Worm (Caenorhabditis elegans): Measurements from ENCODE around the gene Y51H7BR.8.

DNA sequence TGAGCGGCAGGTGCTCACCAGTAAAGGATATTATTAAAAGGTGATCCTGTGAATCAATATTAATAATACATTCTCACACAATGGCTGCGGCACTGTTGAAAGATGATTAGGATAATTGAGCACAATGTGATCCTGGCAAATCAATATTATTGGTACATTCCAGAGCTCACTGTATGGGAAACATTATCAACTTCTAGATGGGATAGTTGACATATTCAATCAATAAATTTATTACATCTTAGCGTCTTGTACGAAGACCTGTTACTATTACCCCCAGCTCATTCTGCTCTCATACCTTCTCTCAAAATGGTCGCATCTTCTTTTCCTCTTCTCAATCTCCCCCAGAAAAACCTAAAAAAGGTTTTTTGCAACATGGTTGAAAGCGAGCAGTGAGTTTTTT, 49.2 kb downstream of the Y51H7BR.8 start, which contains the start of gene fbxb-49:
- TF ChIP-seq ama-1 (optimal IDR thresholded peaks at IDR 0.05) (no peak), scrt-1 (GFP tag; IDR thresholded peaks at IDR 0.05) (no peak), ceh-36 (tag; optimal IDR thresholded peaks at IDR 0.05) (no peak), ceh-13 (GFP tag; optimal IDR thresholded peaks at IDR 0.05) (no peak), F13C5.2 (tag; optimal IDR thresholded peaks at IDR 0.05) (no peak), flt-1 (GFP tag; IDR thresholded peaks at IDR 0.05) (no peak), tbx-11 (GFP tag; IDR thresholded peaks at IDR 0.05) (no peak), hnd-1 (tag; optimal IDR thresholded peaks at IDR 0.05) (no peak), hmg-4 (GFP tag; optimal IDR thresholded peaks at IDR 0.05) (no peak), pes-1 (GFP tag; IDR thresholded peaks at IDR 0.05) (no peak)

All from whole organism, early embryonic.